Worm (Caenorhabditis elegans): ENCODE measurements around the gene pup-2.

ce11 chrIII:5181641-5182040, 4.1 kb upstream of the pup-2 start:
- TF ChIP-seq nhr-237 (tag; optimal IDR thresholded peaks at IDR 0.05) (no peak), jun-1 (tag; optimal IDR thresholded peaks at IDR 0.05) (no peak), ceh-82 (tag; optimal IDR thresholded peaks at IDR 0.05) (no peak), fkh-2 (tag; optimal IDR thresholded peaks at IDR 0.05) (no peak), skn-1 (tag; optimal IDR thresholded peaks at IDR 0.05) (no peak)
